Worm (Caenorhabditis elegans): ENCODE data around the gene pxn-1.

DNA sequence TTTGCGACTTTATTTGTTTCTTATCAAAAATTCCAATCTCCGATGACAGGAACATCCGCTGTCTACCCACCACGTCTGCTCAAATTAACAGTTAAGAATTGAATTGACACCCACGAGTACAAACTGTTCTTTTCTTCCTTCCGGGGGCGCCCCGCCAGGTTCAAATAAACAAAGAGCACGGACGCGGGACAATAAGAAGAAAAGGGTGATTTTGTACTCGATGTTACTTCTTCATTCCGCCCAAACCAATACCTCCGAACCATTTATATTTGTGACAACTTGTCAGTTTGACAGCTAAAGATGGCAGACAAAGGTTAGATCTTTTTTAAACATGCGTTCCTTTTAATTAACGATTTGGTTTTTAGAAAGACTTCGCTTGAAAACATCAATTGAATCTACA, 31.1 kb downstream of the pxn-1 start, which contains the start of gene otpl-6:
- TF ChIP-seq skn-1 (tag; optimal IDR thresholded peaks at IDR 0.05) (no peak), Y48G9A.11 (GFP tag; IDR thresholded peaks at IDR 0.05) (no peak), jun-1 (tag; optimal IDR thresholded peaks at IDR 0.05) (no peak), nhr-237 (tag; optimal IDR thresholded peaks at IDR 0.05) (no peak), zag-1 (tag; optimal IDR thresholded peaks at IDR 0.05) (no peak), ZK546.5 (tag; optimal IDR thresholded peaks at IDR 0.05) (no peak), fkh-10 (GFP tag; optimal IDR thresholded peaks at IDR 0.05) (no peak), nhr-41 (GFP tag; IDR thresholded peaks at IDR 0.05) (no peak), ztf-11 (tag; optimal IDR thresholded peaks at IDR 0.05) (no peak)
